Worm (Caenorhabditis elegans) whole organism, L4 larva: ENCODE data around the gene C25G4.8.

Source experiments
- F10B5.3 ChIP-seq: sonication (generic microtip); optimal IDR thresholded peaks from 2 replicates; lab custom pipeline; 2016; ENCODE audit warnings: mild to moderate bottlenecking, missing genetic modification characterization, missing compliant biosample characterization
- T20F7.1 ChIP-seq: fragments of 200-800 bp; sonication (Bioruptor generic); optimal IDR thresholded peaks from 2 replicates; lab custom pipeline; 2018; ENCODE audit warnings: mild to moderate bottlenecking, missing genetic modification characterization, missing compliant biosample characterization
- Y48G9A.11 ChIP-seq: fragments of 200-800 bp; sonication (Bioruptor generic); IDR thresholded peaks from 2 replicates; pipeline ENCODE4 v1.3.6; 2022; ENCODE audit warnings: missing genetic modification reagents, missing genetic modification characterization, missing compliant biosample characterization
- Y5F2A.4 ChIP-seq: fragments of 200-800 bp; sonication (Bioruptor generic); optimal IDR thresholded peaks from 2 replicates; lab custom pipeline; 2018; ENCODE audit warnings: mild to moderate bottlenecking, missing genetic modification characterization, missing compliant biosample characterization
- ZK337.2 ChIP-seq: fragments of 200-800 bp; sonication (Bioruptor generic); IDR thresholded peaks from 2 replicates; pipeline ENCODE4 v1.3.6; 2022; ENCODE audit warnings: missing genetic modification reagents, missing genetic modification characterization, missing compliant biosample characterization
- ZK546.5 ChIP-seq, 2 experiments: sonication (generic microtip); optimal IDR thresholded peaks; 2 replicates each; lab custom pipeline; 2017; ENCODE audit warnings: missing biosample characterization in 2 of 2, missing genetic modification characterization in 2 of 2
- aha-1 ChIP-seq: fragments of 150-350 bp; peaks from one replicate; lab custom pipeline; 2014; ENCODE audit warnings: missing biosample characterization, missing genetic modification characterization
- aly-2 ChIP-seq: sonication (generic microtip); optimal IDR thresholded peaks from 2 replicates; lab custom pipeline; 2018; ENCODE audit warnings: missing biosample characterization, missing genetic modification characterization
- ceh-20 ChIP-seq: fragments of 200-800 bp; sonication (Bioruptor generic); IDR thresholded peaks from 2 replicates; pipeline ENCODE4 v1.3.6; 2022; ENCODE audit warnings: missing genetic modification reagents, missing genetic modification characterization, missing compliant biosample characterization
- ceh-32 ChIP-seq: sonication (generic microtip); optimal IDR thresholded peaks from 2 replicates; lab custom pipeline; 2016; ENCODE audit warnings: mild to moderate bottlenecking, missing genetic modification characterization, missing compliant biosample characterization; ENCODE audit not compliant: poor library complexity
- ces-1 ChIP-seq: fragments of 150-350 bp; sonication (generic microtip); optimal IDR thresholded peaks from 4 replicates; lab custom pipeline; 2014; ENCODE audit warnings: missing biosample characterization, missing genetic modification reagents, missing genetic modification characterization
- ctbp-1 ChIP-seq: fragments of 200-800 bp; sonication (Bioruptor generic); IDR thresholded peaks from 2 replicates; pipeline ENCODE4 v1.3.6; 2022; ENCODE audit warnings: missing genetic modification reagents, missing genetic modification characterization, missing compliant biosample characterization
- daf-12 ChIP-seq: fragments of 150-350 bp; optimal IDR thresholded peaks from 2 replicates; lab custom pipeline; 2014; ENCODE audit warnings: missing biosample characterization, missing genetic modification reagents, missing genetic modification characterization
- dmd-6 ChIP-seq: fragments of 200-800 bp; sonication (Bioruptor generic); IDR thresholded peaks from 2 replicates; pipeline ENCODE4 v1.3.6; 2022; ENCODE audit warnings: missing genetic modification reagents, missing genetic modification characterization, missing compliant biosample characterization
- dmd-8 ChIP-seq: fragments of 200-800 bp; sonication (Bioruptor generic); IDR thresholded peaks from 2 replicates; pipeline ENCODE4 v1.3.6; 2022; ENCODE audit warnings: missing genetic modification characterization, missing compliant biosample characterization
- duxl-1 ChIP-seq: sonication (generic microtip); optimal IDR thresholded peaks from 2 replicates; lab custom pipeline; 2016; ENCODE audit warnings: mild to moderate bottlenecking, missing genetic modification characterization, moderate library complexity, missing compliant biosample characterization; ENCODE audit not compliant: poor library complexity
- egl-43 ChIP-seq: fragments of 200-800 bp; sonication (Bioruptor generic); IDR thresholded peaks from 2 replicates; pipeline ENCODE4 v1.3.6; 2022; ENCODE audit warnings: missing genetic modification reagents, missing genetic modification characterization, missing compliant biosample characterization
- fkh-10 ChIP-seq: fragments of 150-350 bp; optimal IDR thresholded peaks from 2 replicates; lab custom pipeline; 2014; ENCODE audit warnings: missing biosample characterization, missing genetic modification reagents, missing genetic modification characterization
- gei-8 ChIP-seq: fragments of 200-800 bp; sonication (Bioruptor generic); optimal IDR thresholded peaks from 2 replicates; lab custom pipeline; 2018; ENCODE audit warnings: mild to moderate bottlenecking, missing genetic modification characterization, missing compliant biosample characterization
- hlh-11 ChIP-seq: fragments of 200-800 bp; sonication (Bioruptor generic); optimal IDR thresholded peaks from 2 replicates; lab custom pipeline; 2018; ENCODE audit warnings: mild to moderate bottlenecking, missing genetic modification characterization, missing compliant biosample characterization
- hlh-30 ChIP-seq: sonication (generic microtip); optimal IDR thresholded peaks from 2 replicates; lab custom pipeline; 2017; ENCODE audit warnings: antibody characterized with exemption, mild to moderate bottlenecking, missing genetic modification characterization, missing compliant biosample characterization; ENCODE audit not compliant: insufficient read depth
- jun-1 ChIP-seq: fragments of 150-350 bp; optimal IDR thresholded peaks from 2 replicates; lab custom pipeline; 2014; ENCODE audit warnings: missing biosample characterization, missing genetic modification reagents, missing genetic modification characterization
- lim-7 ChIP-seq: fragments of 200-800 bp; sonication (Bioruptor generic); IDR thresholded peaks from 2 replicates; pipeline ENCODE4 v1.3.6; 2022; ENCODE audit warnings: missing genetic modification characterization, missing compliant biosample characterization
- lin-15B ChIP-seq: fragments of 150-350 bp; sonication (generic microtip); optimal IDR thresholded peaks from 3 replicates; lab custom pipeline; 2014; ENCODE audit warnings: missing biosample characterization, missing genetic modification characterization
- lir-3 ChIP-seq: sonication (generic microtip); optimal IDR thresholded peaks from 2 replicates; lab custom pipeline; 2016; ENCODE audit warnings: mild to moderate bottlenecking, missing genetic modification characterization, missing compliant biosample characterization
- mep-1 ChIP-seq: fragments of 150-350 bp; sonication (generic microtip); optimal IDR thresholded peaks from 3 replicates; lab custom pipeline; 2014; ENCODE audit warnings: missing biosample characterization, missing genetic modification characterization
- mes-2 ChIP-seq: sonication (generic microtip); optimal IDR thresholded peaks from 2 replicates; lab custom pipeline; 2016; ENCODE audit warnings: missing genotype, mild to moderate bottlenecking, missing genetic modification characterization, missing compliant biosample characterization; ENCODE audit not compliant: poor library complexity, severe bottlenecking
- nhr-10 ChIP-seq: fragments of 150-350 bp; optimal IDR thresholded peaks from 2 replicates; lab custom pipeline; 2014; ENCODE audit warnings: missing biosample characterization, missing genetic modification characterization
- nhr-28 ChIP-seq: fragments of 150-350 bp; optimal IDR thresholded peaks from 2 replicates; lab custom pipeline; 2014; ENCODE audit warnings: missing biosample characterization, missing genetic modification characterization
- nhr-41 ChIP-seq: fragments of 200-800 bp; sonication (Bioruptor generic); IDR thresholded peaks from 2 replicates; pipeline ENCODE4 v1.3.6; 2022; ENCODE audit warnings: missing genetic modification reagents, missing genetic modification characterization, missing compliant biosample characterization
- nhr-48 ChIP-seq: sonication (generic microtip); optimal IDR thresholded peaks from 2 replicates; lab custom pipeline; 2016; ENCODE audit warnings: mild to moderate bottlenecking, missing genetic modification characterization, missing compliant biosample characterization
- nhr-6 ChIP-seq: fragments of 150-350 bp; optimal IDR thresholded peaks from 2 replicates; lab custom pipeline; 2014; ENCODE audit warnings: missing biosample characterization, missing genetic modification characterization
- nhr-77 ChIP-seq: fragments of 150-350 bp; optimal IDR thresholded peaks from 2 replicates; lab custom pipeline; 2014; ENCODE audit warnings: missing biosample characterization, missing genetic modification characterization
- pha-4 ChIP-seq, 2 experiments: fragments of 150-350 bp in 1 of 2; fragments of 200-800 bp in 1 of 2; sonication (Bioruptor generic) in 1 of 2; IDR thresholded peaks in 1 of 2; optimal IDR thresholded peaks in 1 of 2; 2 replicates each; pipeline versions ENCODE4 v1.3.6 to Lab custom; 2014 to 2022; ENCODE audit warnings: missing genetic modification characterization in 2 of 2, missing genetic modification reagents in 2 of 2, missing biosample characterization in 1 of 2, missing compliant biosample characterization in 1 of 2
- pqm-1 ChIP-seq: sonication (generic microtip); optimal IDR thresholded peaks from 2 replicates; lab custom pipeline; 2017; ENCODE audit warnings: missing biosample characterization, missing genetic modification characterization
- rbr-2 ChIP-seq: sonication (generic microtip); optimal IDR thresholded peaks from 2 replicates; lab custom pipeline; 2016; ENCODE audit warnings: missing genotype, missing genetic modification characterization, missing compliant biosample characterization
- saeg-2 ChIP-seq: fragments of 200-800 bp; sonication (Bioruptor generic); IDR thresholded peaks from 2 replicates; pipeline ENCODE4 v1.3.6; 2022; ENCODE audit warnings: missing genetic modification reagents, missing genetic modification characterization, missing compliant biosample characterization
- snpc-1.2 ChIP-seq: fragments of 200-800 bp; sonication (Bioruptor generic); IDR thresholded peaks from 2 replicates; pipeline ENCODE4 v1.3.6; 2022; ENCODE audit warnings: missing genetic modification reagents, missing genetic modification characterization, missing compliant biosample characterization
- spr-1 ChIP-seq: sonication (generic microtip); optimal IDR thresholded peaks from 2 replicates; lab custom pipeline; 2016; ENCODE audit warnings: mild to moderate bottlenecking, missing genetic modification characterization, missing compliant biosample characterization
- spr-3 ChIP-seq: fragments of 200-800 bp; sonication (Bioruptor generic); optimal IDR thresholded peaks from 2 replicates; lab custom pipeline; 2018; ENCODE audit warnings: mild to moderate bottlenecking, missing genetic modification characterization, missing compliant biosample characterization
- tag-97 ChIP-seq: fragments of 200-800 bp; sonication (Bioruptor generic); IDR thresholded peaks from 2 replicates; pipeline ENCODE4 v1.3.6; 2022; ENCODE audit warnings: missing genetic modification characterization, missing compliant biosample characterization
- tra-1 ChIP-seq: fragments of 200-800 bp; sonication (Bioruptor generic); IDR thresholded peaks from 2 replicates; pipeline ENCODE4 v1.3.6; 2022; ENCODE audit warnings: missing genetic modification reagents, missing genetic modification characterization, missing compliant biosample characterization
- zfp-2 ChIP-seq: sonication (generic microtip); optimal IDR thresholded peaks from 2 replicates; lab custom pipeline; 2016; ENCODE audit warnings: mild to moderate bottlenecking, missing genetic modification characterization, missing compliant biosample characterization
- zip-11 ChIP-seq: fragments of 200-800 bp; sonication (Bioruptor generic); IDR thresholded peaks from 2 replicates; pipeline ENCODE4 v1.3.6; 2022; ENCODE audit warnings: missing genetic modification characterization, missing compliant biosample characterization
- ztf-11 ChIP-seq: fragments of 150-350 bp; optimal IDR thresholded peaks from 2 replicates; lab custom pipeline; 2014; ENCODE audit warnings: missing biosample characterization, missing genetic modification characterization

The C25G4.8 gene

DNA sequence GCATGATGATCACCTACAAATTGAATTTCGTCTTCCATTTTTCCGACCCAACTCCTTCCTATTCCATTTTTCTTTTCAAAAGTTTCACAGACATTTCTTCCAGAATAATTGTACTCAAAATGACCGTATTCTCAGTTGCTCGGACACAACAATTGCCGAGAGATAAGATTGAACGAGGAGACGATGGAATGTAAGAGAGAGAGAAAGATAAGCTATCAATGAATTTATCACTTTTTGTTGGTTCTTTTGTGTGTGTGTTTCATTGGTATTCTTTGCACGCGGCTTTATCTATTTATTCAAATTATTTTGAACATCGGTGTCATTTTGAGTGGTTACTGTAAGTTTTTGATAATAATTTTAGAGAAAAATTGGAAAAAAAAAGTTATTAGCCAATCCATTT, 42.8 kb downstream of the C25G4.8 start, which contains the start of gene ugt-65 (continued):
- TF ChIP-seq nhr-6 (tag; lab: Kevin White, UChicago) (no peak), pqm-1 (peak; percentile 76), ZK546.5 (tag; optimal IDR thresholded peaks at IDR 0.05; lab: Kevin White, UChicago) (no peak), nhr-28 (tag; lab: Kevin White, UChicago) (peak; percentile 72), nhr-10 (tag; lab: Kevin White, UChicago) (no peak), T20F7.1 (GFP tag; lab: Kevin White, UChicago) (no peak), ceh-32 (no peak), daf-12 (tag; lab: Kevin White, UChicago) (no peak)

DNA sequence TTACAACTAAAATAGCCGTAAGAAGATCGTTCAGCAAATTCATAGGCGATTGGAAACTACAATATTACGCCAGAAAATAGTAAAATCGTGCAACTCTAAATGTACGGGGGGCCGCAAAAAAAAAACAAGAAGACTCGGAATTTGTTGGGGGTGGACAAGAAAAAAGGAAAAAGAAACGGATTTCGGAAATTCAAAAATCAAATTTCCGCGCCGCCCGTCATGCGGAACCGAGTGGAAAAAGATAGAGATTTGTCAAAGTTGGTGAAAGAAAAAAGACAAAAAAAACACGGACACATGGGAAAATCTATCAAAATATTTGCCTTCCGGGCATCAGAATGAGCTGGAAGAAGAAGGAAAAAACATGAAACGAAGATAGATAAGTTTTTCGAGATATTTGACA, 44.0 kb downstream of the C25G4.8 start:
- TF ChIP-seq spr-3 (no peak), nhr-28 (tag; lab: Kevin White, UChicago) (no peak), aly-2 (tag; lab: Kevin White, UChicago) (no peak), fkh-10 (GFP tag; lab: Kevin White, UChicago) (peak; percentile 54), mep-1 (tag; lab: Kevin White, UChicago) (peak; percentile 14), spr-1 (tag; lab: Kevin White, UChicago) (no peak), lin-15B (tag; lab: Kevin White, UChicago) (no peak), dmd-8 (GFP tag; lab: Robert Waterston, UW) (no peak), daf-12 (tag; lab: Kevin White, UChicago) (no peak)
- TF ChIP-seq, all 104 proteins: peak for 2

DNA sequence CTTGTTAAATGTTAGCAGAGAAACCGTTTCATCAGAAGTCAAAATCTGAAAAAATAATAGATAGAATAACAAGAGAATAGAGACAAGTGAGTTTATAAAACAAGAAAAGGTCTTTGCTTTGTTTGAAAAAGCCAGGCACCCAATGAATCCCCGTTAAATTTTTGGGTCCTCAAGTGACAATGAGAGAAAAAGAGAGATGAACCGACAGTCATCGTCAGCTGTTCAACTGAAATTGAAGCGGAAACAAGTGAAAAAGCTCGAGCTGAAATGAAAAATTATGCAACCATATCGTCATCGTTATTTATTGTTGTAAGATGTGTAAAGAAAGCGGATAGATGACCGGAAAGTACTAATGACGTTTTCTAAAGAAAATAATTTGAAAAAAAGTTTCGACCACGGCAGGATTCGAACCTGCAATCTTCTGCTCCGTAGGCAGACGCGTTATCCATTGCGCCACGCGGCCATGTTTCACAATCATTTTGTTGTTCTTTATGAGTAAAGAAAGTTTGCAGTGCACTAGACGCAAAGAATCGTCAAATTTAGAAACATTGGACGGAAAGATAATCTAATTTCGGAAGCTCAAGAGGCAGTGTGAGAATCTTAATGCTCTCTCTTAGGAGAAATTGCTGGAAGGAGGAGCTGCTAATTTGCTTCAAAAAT, 45.6 kb downstream of the C25G4.8 start, which contains the start of gene F08G5.3:
Gene F08G5.3 (minus strand): TSS at position 51 of the 660 bp plus-strand sequence.
- TF ChIP-seq Y48G9A.11 (GFP tag; lab: Robert Waterston, UW) (peak; percentile 86), ces-1 (GFP tag; lab: Kevin White, UChicago) (no peak), rbr-2 (tag; lab: Kevin White, UChicago) (peak; percentile 47), dmd-8 (GFP tag; lab: Robert Waterston, UW) (peak; percentile 82), ztf-11 (tag; lab: Kevin White, UChicago) (no peak), aha-1 (tag; lab: Kevin White, UChicago) (no peak), Y5F2A.4 (peak; percentile 25), jun-1 (tag; lab: Kevin White, UChicago) (no peak), gei-8 (peak; percentile 72), pqm-1 (no peak), F10B5.3 (tag; lab: Kevin White, UChicago) (no peak), zfp-2 (no peak), nhr-77 (tag; lab: Kevin White, UChicago) (peak; percentile 32), nhr-41 (GFP tag; lab: Robert Waterston, UW) (peak; percentile 45; the same call in 1 of the 2 replicates), lim-7 (GFP tag; lab: Robert Waterston, UW) (peak; percentile 95), ZK337.2 (peak; percentile 73), ceh-20 (GFP tag; lab: Robert Waterston, UW) (peak; percentile 68), saeg-2 (GFP tag; lab: Robert Waterston, UW) (peak; percentile 66; the same call in 1 of the 2 replicates), ZK546.5 (tag; optimal IDR thresholded peaks at IDR 0.05; lab: Kevin White, UChicago) (no peak), nhr-48 (tag; lab: Kevin White, UChicago) (peak; percentile 23), hlh-30 (peak; percentile 59), egl-43 (GFP tag; lab: Robert Waterston, UW) (peak; percentile 91), lir-3 (tag; lab: Kevin White, UChicago) (peak; percentile 49), dmd-6 (GFP tag; lab: Robert Waterston, UW) (peak; percentile 46), tag-97 (GFP tag; lab: Robert Waterston, UW) (no peak), pha-4 (GFP tag; IDR thresholded peaks at IDR 0.05; lab: Robert Waterston, UW) (peak; percentile 91), pha-4 (tag; optimal IDR thresholded peaks at IDR 0.05; lab: Kevin White, UChicago) (no peak), tra-1 (peak; percentile 78), hlh-11 (tag; lab: Kevin White, UChicago) (peak; percentile 59), duxl-1 (tag; lab: Kevin White, UChicago) (peak; percentile 37), ctbp-1 (GFP tag; lab: Robert Waterston, UW) (peak; percentile 76), daf-12 (tag; lab: Kevin White, UChicago) (no peak), nhr-28 (tag; lab: Kevin White, UChicago) (peak; percentile 15), snpc-1.2 (GFP tag; lab: Robert Waterston, UW) (peak; percentile 91), mes-2 (tag; lab: Kevin White, UChicago) (peak; percentile 73), zip-11 (GFP tag; lab: Robert Waterston, UW) (no peak)
